Fruit fly (Drosophila melanogaster) whole organism: Measurements from ENCODE around the gene Trm1.

ENCODE experiments used
- CG8478 ChIP-seq: fragments of >200 bp; optimal IDR thresholded peaks from 2 replicates; lab custom pipeline; 2018; ENCODE audit warnings: inconsistent platforms
- Dll ChIP-seq: fragments of >200 bp; optimal IDR thresholded peaks from 2 replicates; lab custom pipeline; 2017
- EcR ChIP-seq, 2 experiments: fragments of >200 bp; optimal IDR thresholded peaks; 2 replicates each; lab custom pipeline; 2017; ENCODE audit warnings: missing biosample characterization in 2 of 2, missing genetic modification characterization in 2 of 2, missing genetic modification reagents in 2 of 2
- pan ChIP-seq: fragments of >200 bp; optimal IDR thresholded peaks from 2 replicates; lab custom pipeline; 2017
- psq ChIP-seq: fragments of >200 bp; optimal IDR thresholded peaks from 2 replicates; lab custom pipeline; 2017
- usp ChIP-seq: fragments of >200 bp; optimal IDR thresholded peaks from 2 replicates; lab custom pipeline; 2017; ENCODE audit warnings: missing biosample characterization, missing genetic modification characterization, mixed read lengths

Trm1 gene

dm6 chr2L:12424555-12424954 lies 3.3 kb upstream of the Trm1 start, which contains the start of gene Fam92:
Gene Fam92, plus strand, starts transcription at chr2L:12424904.
- TF ChIP-seq Dll (lab: Kevin White, UChicago) (no peak), psq (lab: Kevin White, UChicago) (no peak), EcR (GFP tag; optimal IDR thresholded peaks at IDR 0.05; lab: Kevin White, UChicago) (no peak), usp (GFP tag; lab: Kevin White, UChicago) (no peak), pan (lab: Kevin White, UChicago) (no peak), CG8478 (lab: Kevin White, UChicago) (no peak)

- TF ChIP-seq Dll (lab: Kevin White, UChicago) = no peak
- no peak for TF ChIP-seq usp (GFP tag; lab: Kevin White, UChicago)
- TF ChIP-seq pan (lab: Kevin White, UChicago) = no peak
- TF ChIP-seq CG8478 (lab: Kevin White, UChicago) = no peak
Measured at dm6 chr2L:12430792-12431191, 3.0 kb downstream of the Trm1 start, which contains the start of gene CG5435. Gene CG5435, minus strand, starts transcription at chr2L:12430892.

dm6 chr2L:12433712-12434534 lies 6.1 kb downstream of the Trm1 start, which contains the start of gene eRF3:
Gene eRF3, plus strand, starts transcription at chr2L:12434452.
- TF ChIP-seq pan (lab: Kevin White, UChicago) (no peak), CG8478 (lab: Kevin White, UChicago) (no peak), EcR (GFP tag; optimal IDR thresholded peaks at IDR 0.05; lab: Kevin White, UChicago) (no peak), psq (lab: Kevin White, UChicago) (no peak), Dll (lab: Kevin White, UChicago) (no peak), usp (GFP tag; lab: Kevin White, UChicago) (no peak)

- TF ChIP-seq psq (lab: Kevin White, UChicago) = no peak
- TF ChIP-seq EcR (GFP tag; optimal IDR thresholded peaks at IDR 0.05; lab: Kevin White, UChicago) = no peak
- no peak for TF ChIP-seq Dll (lab: Kevin White, UChicago)
- TF ChIP-seq usp (GFP tag; lab: Kevin White, UChicago) = no peak
- no peak for TF ChIP-seq CG8478 (lab: Kevin White, UChicago)
- TF ChIP-seq pan (lab: Kevin White, UChicago) = no peak
Measured at dm6 chr2L:12434535-12434938, 6.7 kb downstream of the Trm1 start, which contains the start of gene SC35. Gene SC35, minus strand, starts transcription at chr2L:12434665.

- TF ChIP-seq EcR (GFP tag; optimal IDR thresholded peaks at IDR 0.05; lab: Kevin White, UChicago) (no peak), CG8478 (lab: Kevin White, UChicago) (no peak), pan (lab: Kevin White, UChicago) (no peak), Dll (lab: Kevin White, UChicago) (no peak), psq (lab: Kevin White, UChicago) (no peak), usp (GFP tag; lab: Kevin White, UChicago) (no peak)
Measured at dm6 chr2L:12435428-12435827, 7.6 kb downstream of the Trm1 start.

DNA sequence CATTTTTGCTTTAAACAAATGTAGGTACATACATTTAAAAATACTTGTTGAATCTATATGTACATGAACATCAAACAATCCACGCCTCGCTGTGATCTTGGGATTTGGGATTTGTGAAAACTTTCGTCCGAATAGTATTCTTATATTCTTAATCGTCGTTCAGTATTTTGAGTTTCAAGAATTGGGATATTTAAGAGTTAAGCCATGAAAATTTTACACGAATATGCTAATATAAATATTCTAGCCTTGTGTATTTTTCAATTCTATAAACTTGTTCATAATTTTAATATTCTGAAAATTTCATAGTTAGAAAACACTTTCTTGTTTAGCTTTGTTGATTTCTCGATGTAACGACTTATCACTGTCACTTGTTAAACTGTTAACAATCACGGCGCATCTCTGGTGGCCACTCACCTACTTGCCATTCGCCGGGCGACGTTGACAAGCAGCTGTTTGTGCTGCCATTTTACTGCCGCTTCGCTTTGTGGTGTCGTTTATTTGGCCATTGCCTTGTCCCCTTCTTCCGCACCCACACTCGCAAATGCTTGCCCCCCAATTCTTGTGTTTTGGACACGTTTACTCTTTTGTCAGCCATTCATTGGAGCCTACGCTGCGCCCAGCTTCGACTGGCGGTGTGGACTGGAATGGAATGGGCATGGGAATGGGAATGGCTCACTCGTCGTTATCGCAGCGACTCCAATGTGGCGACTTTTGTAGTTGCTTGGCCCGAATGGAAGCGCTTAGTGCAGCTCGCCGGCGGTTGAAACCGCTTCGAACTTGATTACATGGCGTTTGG lies 8.3 kb downstream of the Trm1 start:
- no peak for TF ChIP-seq EcR (GFP tag; optimal IDR thresholded peaks at IDR 0.05; lab: Kevin White, UChicago)
- no peak for TF ChIP-seq psq (lab: Kevin White, UChicago)
- no peak for TF ChIP-seq pan (lab: Kevin White, UChicago)
- no peak for TF ChIP-seq CG8478 (lab: Kevin White, UChicago)
- no peak for TF ChIP-seq Dll (lab: Kevin White, UChicago)
- no peak for TF ChIP-seq usp (GFP tag; lab: Kevin White, UChicago)

- no peak for TF ChIP-seq CG8478 (lab: Kevin White, UChicago)
- TF ChIP-seq psq (lab: Kevin White, UChicago) = no peak
- TF ChIP-seq pan (lab: Kevin White, UChicago) = no peak
- no peak for TF ChIP-seq EcR (GFP tag; optimal IDR thresholded peaks at IDR 0.05; lab: Kevin White, UChicago)
- TF ChIP-seq Dll (lab: Kevin White, UChicago) = no peak
- TF ChIP-seq usp (GFP tag; lab: Kevin White, UChicago) = no peak
Measured at dm6 chr2L:12445743-12446142, 17.9 kb downstream of the Trm1 start, which contains the start of gene Oatp33Ea. Gene Oatp33Ea, minus strand, starts transcription at chr2L:12445924.

- TF ChIP-seq pan (lab: Kevin White, UChicago) = no peak
- no peak for TF ChIP-seq Dll (lab: Kevin White, UChicago)
- TF ChIP-seq usp (GFP tag; lab: Kevin White, UChicago) = no peak
- no peak for TF ChIP-seq CG8478 (lab: Kevin White, UChicago)
- TF ChIP-seq psq (lab: Kevin White, UChicago) = no peak
- TF ChIP-seq EcR (GFP tag; optimal IDR thresholded peaks at IDR 0.05; lab: Kevin White, UChicago) = no peak
Measured at dm6 chr2L:12448082-12448621, 20.3 kb downstream of the Trm1 start, which contains the start of the genes CG5421 and Oatp33Eb. Gene CG5421, minus strand, starts transcription at chr2L:12448132. Gene Oatp33Eb, plus strand, starts transcription at chr2L:12448484.

DNA sequence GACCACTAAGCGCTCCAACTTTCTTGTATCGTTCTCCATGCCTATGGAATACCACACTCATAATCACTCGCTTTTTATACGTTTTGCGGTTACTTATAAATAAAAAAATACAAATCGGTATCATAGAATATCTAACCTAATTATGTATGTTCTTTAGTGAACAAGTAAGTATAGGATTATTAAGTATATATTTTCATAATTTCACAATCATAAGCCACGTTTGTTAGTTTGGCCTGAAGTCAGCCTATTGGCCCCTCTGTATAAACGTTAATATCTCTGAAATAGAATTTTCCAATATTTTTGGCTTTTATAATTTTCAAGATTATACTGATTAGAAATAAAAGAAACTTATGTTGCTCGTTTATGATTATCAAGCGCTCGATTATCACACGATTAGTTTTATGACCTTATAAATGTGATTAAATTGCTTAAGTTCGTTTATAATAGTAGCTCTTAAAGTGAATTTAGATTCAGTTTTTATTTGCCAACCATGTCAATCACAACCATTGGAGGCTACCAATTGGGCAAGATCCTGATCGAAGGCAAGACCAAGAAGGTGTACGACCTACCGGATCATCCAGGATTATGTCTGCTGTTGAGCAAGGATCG lies 25.5 kb downstream of the Trm1 start, which contains the start of gene CG5418:
TSS of gene CG5418 (minus strand) at position 51 of the 609 bp plus-strand sequence.
- no peak for TF ChIP-seq CG8478 (lab: Kevin White, UChicago)
- TF ChIP-seq pan (lab: Kevin White, UChicago) = no peak
- TF ChIP-seq EcR (GFP tag; optimal IDR thresholded peaks at IDR 0.05; lab: Kevin White, UChicago) = no peak
- TF ChIP-seq psq (lab: Kevin White, UChicago) = no peak
- no peak for TF ChIP-seq usp (GFP tag; lab: Kevin White, UChicago)
- no peak for TF ChIP-seq Dll (lab: Kevin White, UChicago)

- TF ChIP-seq usp (GFP tag; lab: Kevin White, UChicago) = no peak
- TF ChIP-seq EcR (GFP tag; optimal IDR thresholded peaks at IDR 0.05; lab: Kevin White, UChicago) = no peak
- no peak for TF ChIP-seq CG8478 (lab: Kevin White, UChicago)
Measured at dm6 chr2L:12455049-12455448, 27.2 kb downstream of the Trm1 start.
